Worm (Caenorhabditis elegans) whole organism, L1 larva: Measurements from ENCODE around the gene C48B4.13.

Source experiments
- F16B12.6 ChIP-seq: fragments of 150-350 bp; optimal IDR thresholded peaks from 2 replicates; lab custom pipeline; 2014; ENCODE audit warnings: missing biosample characterization, missing genetic modification characterization
- aha-1 ChIP-seq: fragments of 150-350 bp; optimal IDR thresholded peaks from 2 replicates; lab custom pipeline; 2014; ENCODE audit warnings: missing biosample characterization, missing genetic modification characterization
- ceh-63 ChIP-seq: fragments of 200-800 bp; sonication (Bioruptor generic); optimal IDR thresholded peaks from 2 replicates; lab custom pipeline; 2018; ENCODE audit warnings: mild to moderate bottlenecking, missing genetic modification characterization, missing compliant biosample characterization
- ceh-82 ChIP-seq, 3 experiments: fragments of 150-350 bp in 1 of 3; sonication (generic microtip) in 2 of 3; optimal IDR thresholded peaks; 2 replicates each; lab custom pipeline; 2014 to 2017; ENCODE audit warnings: missing biosample characterization in 3 of 3, missing genetic modification characterization in 3 of 3
- ceh-90 ChIP-seq: sonication (generic microtip); optimal IDR thresholded peaks from 2 replicates; lab custom pipeline; 2016; ENCODE audit warnings: missing genetic modification characterization, missing compliant biosample characterization
- ces-1 ChIP-seq: fragments of 150-350 bp; optimal IDR thresholded peaks from 2 replicates; lab custom pipeline; 2014; ENCODE audit warnings: missing biosample characterization, missing genetic modification reagents, missing genetic modification characterization
- dpl-1 ChIP-seq, 3 experiments: fragments of 150-350 bp in 2 of 3; sonication (generic microtip) in 1 of 3; optimal IDR thresholded peaks; 2 replicates each; lab custom pipeline; 2014 to 2017; ENCODE audit warnings: missing biosample characterization in 3 of 3, missing genetic modification characterization in 3 of 3, missing genetic modification reagents in 3 of 3
- efl-1 ChIP-seq, 4 experiments: fragments of 150-350 bp; optimal IDR thresholded peaks in 3 of 4; peaks in 1 of 4; 1 replicate in 1 of 4; 2 replicates in 3 of 4; lab custom pipeline; 2014; ENCODE audit warnings: missing biosample characterization in 2 of 4, missing genetic modification characterization in 2 of 4, missing genetic modification reagents in 2 of 4
- efl-3 ChIP-seq: fragments of 200-800 bp; sonication (Bioruptor generic); optimal IDR thresholded peaks from 2 replicates; lab custom pipeline; 2018; ENCODE audit warnings: mild to moderate bottlenecking, missing genetic modification characterization, missing compliant biosample characterization
- elt-3 ChIP-seq, 6 experiments: fragments of 150-350 bp in 1 of 6; sonication (generic microtip); optimal IDR thresholded peaks; 2 replicates each; lab custom pipeline; 2017 to 2018; ENCODE audit warnings: missing biosample characterization in 6 of 6, missing genetic modification characterization in 6 of 6, inconsistent platforms in 1 of 6
- ets-5 ChIP-seq: fragments of 200-800 bp; sonication (Bioruptor generic); IDR thresholded peaks from 2 replicates; pipeline ENCODE4 v1.3.6; 2022; ENCODE audit warnings: missing genetic modification characterization, missing compliant biosample characterization
- fkh-10 ChIP-seq: sonication (generic microtip); optimal IDR thresholded peaks from 2 replicates; lab custom pipeline; 2017; ENCODE audit warnings: missing biosample characterization, missing genetic modification reagents, missing genetic modification characterization
- fkh-4 ChIP-seq: sonication (generic microtip); optimal IDR thresholded peaks from 2 replicates; lab custom pipeline; 2016; ENCODE audit warnings: missing compliant biosample characterization, missing genetic modification characterization, borderline replicate concordance
- fkh-8 ChIP-seq: sonication (generic microtip); optimal IDR thresholded peaks from 2 replicates; lab custom pipeline; 2016; ENCODE audit warnings: mild to moderate bottlenecking, missing genetic modification characterization, missing compliant biosample characterization
- fos-1 ChIP-seq: fragments of 150-350 bp; optimal IDR thresholded peaks from 2 replicates; lab custom pipeline; 2014; ENCODE audit warnings: missing biosample characterization, missing genetic modification characterization
- grh-1 ChIP-seq: fragments of 200-800 bp; sonication (Bioruptor generic); IDR thresholded peaks from 2 replicates; pipeline ENCODE4 v1.3.6; 2022; ENCODE audit warnings: missing genetic modification reagents, missing genetic modification characterization, missing compliant biosample characterization
- hlh-17 ChIP-seq: fragments of 200-800 bp; sonication (Bioruptor generic); optimal IDR thresholded peaks from 2 replicates; lab custom pipeline; 2018; ENCODE audit warnings: missing genetic modification characterization, mild to moderate bottlenecking, missing compliant biosample characterization, moderate library complexity, borderline replicate concordance
- hlh-4 ChIP-seq: sonication (generic microtip); optimal IDR thresholded peaks from 2 replicates; lab custom pipeline; 2016; ENCODE audit warnings: mild to moderate bottlenecking, missing genetic modification characterization, missing compliant biosample characterization
- hpl-2 ChIP-seq: fragments of 150-350 bp; optimal IDR thresholded peaks from 2 replicates; lab custom pipeline; 2014; ENCODE audit warnings: missing biosample characterization, missing genetic modification reagents, missing genetic modification characterization
- irx-1 ChIP-seq: sonication (generic microtip); optimal IDR thresholded peaks from 2 replicates; lab custom pipeline; 2016; ENCODE audit warnings: missing genetic modification characterization, missing compliant biosample characterization
- isw-1 ChIP-seq: fragments of 200-800 bp; sonication (Bioruptor generic); IDR thresholded peaks from 2 replicates; pipeline ENCODE4 v1.3.6; 2022; ENCODE audit warnings: missing genetic modification characterization, missing compliant biosample characterization
- lin-14 ChIP-seq: fragments of 200-800 bp; sonication (Bioruptor generic); optimal IDR thresholded peaks from 2 replicates; lab custom pipeline; 2018; ENCODE audit warnings: mild to moderate bottlenecking, missing genetic modification characterization, moderate library complexity, missing compliant biosample characterization
- lin-35 ChIP-seq, 2 experiments: fragments of 150-350 bp; optimal IDR thresholded peaks; 2 replicates each; lab custom pipeline; 2014; ENCODE audit warnings: missing biosample characterization in 2 of 2, missing genetic modification characterization in 2 of 2, missing genetic modification reagents in 2 of 2
- lin-39 ChIP-seq: fragments of 150-350 bp; optimal IDR thresholded peaks from 2 replicates; lab custom pipeline; 2014; ENCODE audit warnings: missing biosample characterization, missing genetic modification reagents, missing genetic modification characterization
- lir-3 ChIP-seq: sonication (generic microtip); optimal IDR thresholded peaks from 2 replicates; lab custom pipeline; 2016; ENCODE audit warnings: mild to moderate bottlenecking, missing genetic modification characterization, moderate library complexity, missing compliant biosample characterization; ENCODE audit not compliant: poor library complexity
- lsy-2 ChIP-seq, 2 experiments: fragments of 150-350 bp; optimal IDR thresholded peaks; 2 replicates each; lab custom pipeline; 2014; ENCODE audit warnings: missing biosample characterization in 2 of 2, missing genetic modification characterization in 2 of 2
- mab-9 ChIP-seq: fragments of 200-800 bp; sonication (Bioruptor generic); IDR thresholded peaks from 2 replicates; pipeline ENCODE4 v1.3.6; 2022; ENCODE audit warnings: missing genetic modification reagents, missing genetic modification characterization, missing compliant biosample characterization
- nhr-11 ChIP-seq: fragments of 150-350 bp; optimal IDR thresholded peaks from 2 replicates; lab custom pipeline; 2014; ENCODE audit warnings: missing biosample characterization, missing genetic modification characterization
- nhr-12 ChIP-seq: sonication (generic microtip); optimal IDR thresholded peaks from 2 replicates; lab custom pipeline; 2017; ENCODE audit warnings: missing biosample characterization, missing genetic modification characterization
- nhr-28 ChIP-seq: fragments of 150-350 bp; optimal IDR thresholded peaks from 2 replicates; lab custom pipeline; 2014; ENCODE audit warnings: missing biosample characterization, missing genetic modification characterization
- nhr-71 ChIP-seq: sonication (generic microtip); optimal IDR thresholded peaks from 2 replicates; lab custom pipeline; 2016; ENCODE audit warnings: mild to moderate bottlenecking, missing genetic modification characterization, moderate library complexity, missing compliant biosample characterization
- nhr-76 ChIP-seq: sonication (generic microtip); optimal IDR thresholded peaks from 2 replicates; lab custom pipeline; 2017; ENCODE audit warnings: missing biosample characterization, missing genetic modification characterization
- nhr-90 ChIP-seq: sonication (generic microtip); optimal IDR thresholded peaks from 2 replicates; lab custom pipeline; 2016; ENCODE audit warnings: mild to moderate bottlenecking, missing genetic modification characterization, missing compliant biosample characterization; ENCODE audit not compliant: poor library complexity
- pag-3 ChIP-seq: sonication (generic microtip); optimal IDR thresholded peaks from 2 replicates; lab custom pipeline; 2017; ENCODE audit warnings: missing genetic modification characterization, mild to moderate bottlenecking, missing compliant biosample characterization, antibody characterized with exemption, borderline replicate concordance; ENCODE audit not compliant: insufficient read depth
- pqm-1 ChIP-seq: sonication (generic microtip); optimal IDR thresholded peaks from 3 replicates; lab custom pipeline; 2017; ENCODE audit warnings: missing biosample characterization, missing genetic modification characterization
- rnt-1 ChIP-seq: sonication (generic microtip); optimal IDR thresholded peaks from 2 replicates; lab custom pipeline; 2016; ENCODE audit warnings: mild to moderate bottlenecking, missing genetic modification characterization, moderate library complexity, missing compliant biosample characterization
- snpc-4 ChIP-seq: fragments of 150-350 bp; optimal IDR thresholded peaks from 2 replicates; lab custom pipeline; 2014; ENCODE audit warnings: missing biosample characterization, missing genetic modification characterization
- snu-23 ChIP-seq: sonication (generic microtip); optimal IDR thresholded peaks from 2 replicates; lab custom pipeline; 2016; ENCODE audit warnings: missing genetic modification characterization, missing compliant biosample characterization
- sup-37 ChIP-seq: fragments of 200-800 bp; sonication (Bioruptor generic); optimal IDR thresholded peaks from 2 replicates; lab custom pipeline; 2018; ENCODE audit warnings: mild to moderate bottlenecking, missing genetic modification characterization, missing compliant biosample characterization
- tlp-1 ChIP-seq: fragments of 150-350 bp; optimal IDR thresholded peaks from 2 replicates; lab custom pipeline; 2014; ENCODE audit warnings: missing biosample characterization, missing genetic modification characterization
- unc-86 ChIP-seq: sonication (generic microtip); optimal IDR thresholded peaks from 2 replicates; lab custom pipeline; 2016; ENCODE audit warnings: missing genetic modification characterization, missing compliant biosample characterization
- xbp-1 ChIP-seq: sonication (generic microtip); optimal IDR thresholded peaks from 2 replicates; lab custom pipeline; 2016; ENCODE audit warnings: missing genetic modification characterization, missing compliant biosample characterization
- zag-1 ChIP-seq: fragments of 150-350 bp; optimal IDR thresholded peaks from 2 replicates; lab custom pipeline; 2014; ENCODE audit warnings: missing biosample characterization, missing genetic modification characterization

C48B4.13 gene

ce11 chrIII:9521410-9522090 lies 47.0 kb upstream of the C48B4.13 start, which contains the start of the genes clu-1 and prp-40 (continued):
- TF ChIP-seq irx-1 (tag; lab: Kevin White, UChicago) (peak; percentile 77), grh-1 (GFP tag; lab: Robert Waterston, UW) (peak; percentile 78), lin-39 (peak; percentile 65), lin-14 (GFP tag; lab: Kevin White, UChicago) (peak; percentile 90), nhr-12 (tag; lab: Kevin White, UChicago) (no peak), F16B12.6 (tag; lab: Kevin White, UChicago) (peak; percentile 72), aha-1 (tag; lab: Kevin White, UChicago) (peak; percentile 40), pqm-1 (tag; lab: Kevin White, UChicago) (no peak), dpl-1 (GFP tag; optimal IDR thresholded peaks at IDR 0.05; lab: Kevin White, UChicago) (peak; percentile 83 to 87 (median 86)), nhr-11 (tag; lab: Kevin White, UChicago) (peak; percentile 43), efl-1 (optimal IDR thresholded peaks at IDR 0.05; lab: Kevin White, UChicago) (peak; percentile 88 to 89), efl-1 (GFP tag; optimal IDR thresholded peaks at IDR 0.05 in 1 of 2; lab: Kevin White, UChicago) (peak; percentile 82 to 98), zag-1 (no peak), elt-3 (tag; optimal IDR thresholded peaks at IDR 0.05; lab: Kevin White, UChicago) (peak in 3 of 6 experiments; percentile 21 to 86 (median 68)), nhr-28 (tag; lab: Kevin White, UChicago) (no peak), ces-1 (GFP tag; lab: Kevin White, UChicago) (no peak), rnt-1 (tag; lab: Kevin White, UChicago) (peak; percentile 95), ceh-82 (tag; optimal IDR thresholded peaks at IDR 0.05; lab: Kevin White, UChicago) (peak; percentile 90 to 92 (median 92)), unc-86 (tag; lab: Kevin White, UChicago) (peak; percentile 88), hpl-2 (GFP tag; lab: Kevin White, UChicago) (peak; percentile 70), lsy-2 (tag; optimal IDR thresholded peaks at IDR 0.05; lab: Kevin White, UChicago) (peak; percentile 94 to 96), mab-9 (GFP tag; lab: Robert Waterston, UW) (peak; percentile 76), ceh-63 (no peak), ceh-90 (no peak), pag-3 (no peak), snpc-4 (tag; lab: Kevin White, UChicago) (peak; percentile 78), tlp-1 (tag; lab: Kevin White, UChicago) (no peak), efl-3 (no peak), fkh-10 (GFP tag; lab: Kevin White, UChicago) (peak; percentile 57), fkh-4 (tag; lab: Kevin White, UChicago) (peak; percentile 77), nhr-76 (tag; lab: Kevin White, UChicago) (no peak), ets-5 (GFP tag; lab: Robert Waterston, UW) (no peak), lin-35 (GFP tag; optimal IDR thresholded peaks at IDR 0.05; lab: Kevin White, UChicago) (peak; percentile 90 to 93), xbp-1 (tag; lab: Kevin White, UChicago) (peak; percentile 90), isw-1 (GFP tag; lab: Robert Waterston, UW) (peak; percentile 88), hlh-4 (tag; lab: Kevin White, UChicago) (no peak), fkh-8 (peak; percentile 86), fos-1 (tag; lab: Kevin White, UChicago) (peak; percentile 86), lir-3 (tag; lab: Kevin White, UChicago) (peak; percentile 65), nhr-71 (tag; lab: Kevin White, UChicago) (peak; percentile 94), hlh-17 (GFP tag; lab: Kevin White, UChicago) (no peak), snu-23 (GFP tag; lab: Kevin White, UChicago) (peak; percentile 95), nhr-90 (tag; lab: Kevin White, UChicago) (peak; percentile 86), sup-37 (GFP tag; lab: Kevin White, UChicago) (peak; percentile 33)
